Worm (Caenorhabditis elegans): ENCODE data around the gene nmy-3.

DNA sequence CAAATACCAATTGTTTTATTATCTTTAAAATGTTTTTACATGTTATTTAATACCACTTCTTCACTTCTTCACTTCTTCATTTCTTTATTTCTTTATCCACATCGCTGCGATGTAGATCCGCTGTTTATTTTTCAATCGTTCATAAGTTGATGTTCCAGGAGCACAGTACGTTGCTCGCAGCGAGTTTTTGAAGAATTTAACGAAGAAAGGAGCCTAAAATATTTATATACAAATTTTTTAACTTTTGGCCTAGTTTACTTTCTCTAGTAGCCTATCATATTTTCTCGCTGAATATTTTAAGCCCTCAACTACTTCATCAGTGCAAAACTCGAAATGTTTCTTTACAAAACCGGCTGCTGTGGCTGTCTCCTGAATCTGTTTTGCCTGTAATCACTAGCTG, 43.9 kb downstream of the nmy-3 start:
- TF ChIP-seq ama-1 (optimal IDR thresholded peaks at IDR 0.05) (no peak), sea-1 (GFP tag; conservative IDR thresholded peaks at IDR 0.05) (no peak), ceh-36 (tag; optimal IDR thresholded peaks at IDR 0.05) (no peak), aly-1 (tag; optimal IDR thresholded peaks at IDR 0.05) (no peak), hnd-1 (tag; optimal IDR thresholded peaks at IDR 0.05) (no peak), flt-1 (GFP tag; IDR thresholded peaks at IDR 0.05) (no peak), hmbx-1 (tag; optimal IDR thresholded peaks at IDR 0.05) (no peak), tra-4 (tag; optimal IDR thresholded peaks at IDR 0.05) (no peak), tbx-11 (GFP tag; IDR thresholded peaks at IDR 0.05) (no peak), B0310.2 (tag; optimal IDR thresholded peaks at IDR 0.05) (no peak)
